Fruit fly (Drosophila melanogaster): ENCODE data around the gene Roc1a.

The Roc1a gene

dm6 chrX:654949-655348 lies 7.8 kb downstream of the Roc1a start (continued):
- TF ChIP-seq Gsc (GFP tag; IDR thresholded peaks at IDR 0.05) (peak; percentile 71), bigmax (GFP tag; optimal IDR thresholded peaks at IDR 0.05) (peak; percentile 57), MBD-R2 (GFP tag; IDR thresholded peaks at IDR 0.05) (peak; percentile 93), Doc2 (GFP tag; IDR thresholded peaks at IDR 0.05) (peak; percentile 80), CG6854 (GFP tag; optimal IDR thresholded peaks at IDR 0.05) (peak; percentile 93), Ravus (GFP tag; IDR thresholded peaks at IDR 0.05) (peak; percentile 90), wdn (GFP tag; IDR thresholded peaks at IDR 0.05) (peak; percentile 95), dan (GFP tag; IDR thresholded peaks at IDR 0.05) (peak; percentile 46), sc (optimal IDR thresholded peaks at IDR 0.05) (no peak), sc (GFP tag; optimal IDR thresholded peaks at IDR 0.05) (peak; percentile 90), Bgb (GFP tag; IDR thresholded peaks at IDR 0.05; ENCODE audit: partially characterized antibody) (peak; percentile 16; the same call in 1 of the 2 replicates), Six4 (GFP tag; optimal IDR thresholded peaks at IDR 0.05) (peak; percentile 89), CG31224 (GFP tag; IDR thresholded peaks at IDR 0.05) (peak; percentile 90), CG1024 (GFP tag; IDR thresholded peaks at IDR 0.05) (peak; percentile 91), Dip3 (GFP tag; optimal IDR thresholded peaks at IDR 0.05) (peak; percentile 92), CG15011 (GFP tag; optimal IDR thresholded peaks at IDR 0.05) (no peak), lola (GFP tag; optimal IDR thresholded peaks at IDR 0.05) (peak in 1 of 3 experiments; percentile 83), al (GFP tag; IDR thresholded peaks at IDR 0.05) (peak; percentile 92), Optix (GFP tag; IDR thresholded peaks at IDR 0.05) (peak; percentile 97), Stat92E (GFP tag; optimal IDR thresholded peaks at IDR 0.05) (no peak), CG14441 (GFP tag; IDR thresholded peaks at IDR 0.05) (peak; percentile 97), eve (GFP tag; optimal IDR thresholded peaks at IDR 0.05) (no peak), danr (GFP tag; IDR thresholded peaks at IDR 0.05) (peak; percentile 94), ssp (GFP tag; IDR thresholded peaks at IDR 0.05) (peak; percentile 85), CG12071 (GFP tag; optimal IDR thresholded peaks at IDR 0.05) (peak; percentile 98), CHES-1-like (GFP tag; optimal IDR thresholded peaks at IDR 0.05) (peak; percentile 91), CG12104 (GFP tag; optimal IDR thresholded peaks at IDR 0.05) (peak; percentile 93), CG16863 (GFP tag; optimal IDR thresholded peaks at IDR 0.05) (peak; percentile 94), Dbx (GFP tag; IDR thresholded peaks at IDR 0.05) (peak; percentile 95), ase (GFP tag; IDR thresholded peaks at IDR 0.05) (peak; percentile 95), HmgD (GFP tag; optimal IDR thresholded peaks at IDR 0.05) (peak; percentile 93), so (GFP tag; IDR thresholded peaks at IDR 0.05) (peak; percentile 96), C15 (GFP tag; IDR thresholded peaks at IDR 0.05) (peak; percentile 82; the same call in 2 of the 3 replicates), CG2678 (tag; optimal IDR thresholded peaks at IDR 0.05) (peak; percentile 96), prd (optimal IDR thresholded peaks at IDR 0.05) (no peak), prd (GFP tag; IDR thresholded peaks at IDR 0.05) (peak; percentile 97), kah (GFP tag; optimal IDR thresholded peaks at IDR 0.05) (peak; percentile 89), CG15696 (tag; optimal IDR thresholded peaks at IDR 0.05) (peak; percentile 87), CG15479 (GFP tag; optimal IDR thresholded peaks at IDR 0.05) (peak; percentile 63), CG34422 (GFP tag; IDR thresholded peaks at IDR 0.05) (peak; percentile 98), croc (GFP tag; conservative IDR thresholded peaks at IDR 0.05) (peak; percentile 88), CG16813 (GFP tag; IDR thresholded peaks at IDR 0.05; ENCODE audit: partially characterized antibody) (no peak), CG17912 (GFP tag; optimal IDR thresholded peaks at IDR 0.05) (peak; percentile 91), Fer3 (tag; optimal IDR thresholded peaks at IDR 0.05) (peak; percentile 95), gt (GFP tag; IDR thresholded peaks at IDR 0.05) (peak; percentile 86), Hsf (GFP tag; optimal IDR thresholded peaks at IDR 0.05) (peak; percentile 95), CG13287 (GFP tag; IDR thresholded peaks at IDR 0.05; ENCODE audit: partially characterized antibody) (no peak), CG3726 (GFP tag; IDR thresholded peaks at IDR 0.05) (peak; percentile 95), Gug (GFP tag; IDR thresholded peaks at IDR 0.05) (peak; percentile 95), Chrac-16 (GFP tag; optimal IDR thresholded peaks at IDR 0.05) (peak; percentile 93), p53 (GFP tag; optimal IDR thresholded peaks at IDR 0.05) (peak; percentile 81), Fer2 (tag; optimal IDR thresholded peaks at IDR 0.05) (peak; percentile 92)
